Worm (Caenorhabditis elegans) whole organism, early embryonic: ENCODE results near the gene srab-23.

Experiments used
- ama-1 ChIP-seq: fragments of 150-350 bp; optimal IDR thresholded peaks from 2 replicates; lab custom pipeline; 2014
- flt-1 ChIP-seq: fragments of 200-800 bp; sonication (Bioruptor generic); IDR thresholded peaks from 2 replicates; pipeline ENCODE4 v1.3.6; 2022; ENCODE audit warnings: missing genetic modification characterization, missing compliant biosample characterization

DNA sequence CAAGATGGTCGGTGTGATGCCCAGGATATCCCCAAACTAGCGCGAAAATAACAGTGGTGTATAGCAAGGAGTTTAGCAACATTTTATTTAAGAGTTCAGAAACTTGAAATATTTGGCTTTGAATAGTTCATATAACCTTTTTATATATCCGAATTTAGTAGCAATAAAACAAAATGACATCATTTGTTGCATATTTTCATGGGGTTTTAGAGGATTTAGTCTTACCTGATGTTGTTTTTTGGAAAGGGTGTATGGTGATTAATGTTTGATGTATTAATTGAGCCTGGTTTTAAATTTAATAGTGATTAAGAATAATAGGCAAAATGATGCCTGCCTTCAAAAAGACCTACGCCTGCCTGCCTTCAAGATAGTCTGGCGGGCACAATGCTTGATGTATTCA lies 19.0 kb downstream of the srab-23 start, which contains the start of gene F59A7.2:
- TF ChIP-seq ama-1 (lab: Kevin White, UChicago) (no peak), flt-1 (GFP tag; lab: Robert Waterston, UW) (no peak)
